Worm (Caenorhabditis elegans): ENCODE measurements around the gene Y37D8A.3.

ce11 chrIII:12870060-12870696 is 41.0 kb downstream of the Y37D8A.3 start, which contains the start of gene Y37D8A.6:
- TF ChIP-seq aly-2 (tag; optimal IDR thresholded peaks at IDR 0.05): no peak
- no peak for TF ChIP-seq ztf-4 (tag; optimal IDR thresholded peaks at IDR 0.05)
- no peak for TF ChIP-seq nhr-11 (tag; optimal IDR thresholded peaks at IDR 0.05)
- no peak for TF ChIP-seq fos-1 (tag; optimal IDR thresholded peaks at IDR 0.05)
- no peak for TF ChIP-seq ceh-82 (tag; optimal IDR thresholded peaks at IDR 0.05)
- no peak for TF ChIP-seq egl-27 (tag; optimal IDR thresholded peaks at IDR 0.05)
- no peak for TF ChIP-seq nhr-25 (tag; optimal IDR thresholded peaks at IDR 0.05)
